Fruit fly (Drosophila melanogaster) whole organism, prepupa: ENCODE measurements around the gene CG6770.

Experiments
- Blimp-1 ChIP-seq: fragments of 200-800 bp; sonication (Bioruptor generic); optimal IDR thresholded peaks from 3 replicates; lab custom pipeline; 2017; ENCODE audit warnings: missing biosample characterization, missing genetic modification characterization, mild to moderate bottlenecking, moderate library complexity, missing genetic modification reagents
- CG10631 ChIP-seq: fragments of 200-800 bp; sonication (Bioruptor generic); optimal IDR thresholded peaks from 2 replicates; lab custom pipeline; 2016; ENCODE audit warnings: missing biosample characterization, missing genetic modification characterization
- CG10669 ChIP-seq: fragments of 200-800 bp; sonication (Bioruptor generic); optimal IDR thresholded peaks from 3 replicates; lab custom pipeline; 2018; ENCODE audit warnings: missing biosample characterization, mild to moderate bottlenecking, missing genetic modification characterization, moderate library complexity
- CG11294 ChIP-seq: fragments of 200-800 bp; sonication (Bioruptor generic); IDR thresholded peaks from 2 replicates; pipeline ENCODE4 v1.3.6; 2022; ENCODE audit warnings: missing biosample characterization, missing genetic modification characterization
- CG11762 ChIP-seq: fragments of 200-800 bp; sonication (Bioruptor generic); optimal IDR thresholded peaks from 3 replicates; lab custom pipeline; 2016; ENCODE audit warnings: missing biosample characterization, missing genetic modification characterization; ENCODE audit not compliant: insufficient read depth
- CG11902 ChIP-seq: fragments of 200-800 bp; sonication (Bioruptor generic); optimal IDR thresholded peaks from 3 replicates; lab custom pipeline; 2016; ENCODE audit warnings: missing biosample characterization, missing genetic modification characterization
- CG15336 ChIP-seq: fragments of 200-800 bp; sonication (Bioruptor generic); IDR thresholded peaks from 2 replicates; pipeline ENCODE4 v1.3.6; 2022; ENCODE audit warnings: missing biosample characterization, missing genetic modification characterization
- CG1621 ChIP-seq: fragments of 200-800 bp; sonication (Bioruptor generic); optimal IDR thresholded peaks from 3 replicates; lab custom pipeline; 2018; ENCODE audit warnings: missing biosample characterization, mild to moderate bottlenecking, missing genetic modification characterization
- CG16779 ChIP-seq: fragments of 200-800 bp; sonication (Bioruptor generic); optimal IDR thresholded peaks from 3 replicates; lab custom pipeline; 2017; ENCODE audit warnings: missing biosample characterization, mild to moderate bottlenecking, missing genetic modification characterization
- CG3032 ChIP-seq: fragments of 200-800 bp; optimal IDR thresholded peaks from 2 replicates; lab custom pipeline; 2019; ENCODE audit warnings: missing biosample characterization, mild to moderate bottlenecking, missing genetic modification characterization, moderate library complexity
- CG32006 ChIP-seq: fragments of 200-800 bp; sonication (Bioruptor generic); optimal IDR thresholded peaks from 3 replicates; lab custom pipeline; 2017; ENCODE audit warnings: missing biosample characterization, mild to moderate bottlenecking, missing genetic modification characterization
- CG34406 ChIP-seq: fragments of 200-800 bp; sonication (Bioruptor generic); optimal IDR thresholded peaks from 3 replicates; lab custom pipeline; 2016; ENCODE audit warnings: missing biosample characterization, missing genetic modification characterization
- CG3919 ChIP-seq: fragments of 200-800 bp; sonication (Bioruptor generic); optimal IDR thresholded peaks from 3 replicates; lab custom pipeline; 2016; ENCODE audit warnings: missing biosample characterization, missing genetic modification characterization
- CG4318 ChIP-seq: fragments of 200-800 bp; sonication (Bioruptor generic); optimal IDR thresholded peaks from 3 replicates; lab custom pipeline; 2017; ENCODE audit warnings: missing biosample characterization, mild to moderate bottlenecking, missing genetic modification characterization
- CG6163 ChIP-seq: fragments of 200-800 bp; sonication (Bioruptor generic); IDR thresholded peaks from 3 replicates; pipeline ENCODE4 v1.3.6; 2022; ENCODE audit warnings: missing biosample characterization, missing genetic modification characterization
- CG6276 ChIP-seq: fragments of 200-800 bp; sonication (Bioruptor generic); optimal IDR thresholded peaks from 2 replicates; lab custom pipeline; 2017; ENCODE audit warnings: missing biosample characterization, mild to moderate bottlenecking, missing genetic modification characterization
- CG6792 ChIP-seq: fragments of 200-800 bp; sonication (Bioruptor generic); optimal IDR thresholded peaks from 3 replicates; lab custom pipeline; 2016; ENCODE audit warnings: missing biosample characterization, missing genetic modification characterization
- CG6808 ChIP-seq: fragments of 200-800 bp; sonication (Bioruptor generic); optimal IDR thresholded peaks from 3 replicates; lab custom pipeline; 2017; ENCODE audit warnings: missing biosample characterization, missing genetic modification characterization, mild to moderate bottlenecking, moderate library complexity, missing genetic modification reagents
- CG8319 ChIP-seq: fragments of 200-800 bp; sonication (Bioruptor generic); optimal IDR thresholded peaks from 3 replicates; lab custom pipeline; 2016; ENCODE audit warnings: missing biosample characterization, missing genetic modification characterization
- CG8632 ChIP-seq: fragments of 200-800 bp; sonication (Bioruptor generic); optimal IDR thresholded peaks from 3 replicates; lab custom pipeline; 2016; ENCODE audit warnings: missing biosample characterization, missing genetic modification characterization
- CG9139 ChIP-seq: fragments of 200-800 bp; sonication (Bioruptor generic); optimal IDR thresholded peaks from 3 replicates; lab custom pipeline; 2017; ENCODE audit warnings: missing biosample characterization, mild to moderate bottlenecking, missing genetic modification characterization
- Eip75B ChIP-seq: fragments of 200-800 bp; sonication (Bioruptor generic); optimal IDR thresholded peaks from 3 replicates; lab custom pipeline; 2016; ENCODE audit warnings: missing biosample characterization, missing genetic modification characterization
- Eip78C ChIP-seq: fragments of 200-800 bp; sonication (Bioruptor generic); peaks from one replicate; lab custom pipeline; 2016; ENCODE audit warnings: missing biosample characterization, missing genetic modification characterization
- Ets21C ChIP-seq: fragments of 200-800 bp; sonication (Bioruptor generic); optimal IDR thresholded peaks from 3 replicates; lab custom pipeline; 2016; ENCODE audit warnings: missing biosample characterization, missing genetic modification characterization
- Ets96B ChIP-seq: fragments of 200-800 bp; optimal IDR thresholded peaks from 2 replicates; lab custom pipeline; 2019; ENCODE audit warnings: missing biosample characterization, mild to moderate bottlenecking, missing genetic modification characterization, moderate library complexity
- Hr38 ChIP-seq: sonication (Bioruptor generic); optimal IDR thresholded peaks from 2 replicates; lab custom pipeline; 2016; ENCODE audit warnings: missing biosample characterization, missing genetic modification characterization
- Hr39 ChIP-seq: fragments of 200-800 bp; sonication (Bioruptor generic); optimal IDR thresholded peaks from 2 replicates; lab custom pipeline; 2016; ENCODE audit warnings: missing biosample characterization, missing genetic modification characterization
- Lpt ChIP-seq: fragments of 200-800 bp; sonication (Bioruptor generic); optimal IDR thresholded peaks from 3 replicates; lab custom pipeline; 2016; ENCODE audit warnings: missing biosample characterization, missing genetic modification characterization
- Met ChIP-seq: fragments of 200-800 bp; sonication (Bioruptor generic); optimal IDR thresholded peaks from 3 replicates; lab custom pipeline; 2016; ENCODE audit warnings: missing biosample characterization, missing genetic modification characterization
- OdsH ChIP-seq: fragments of 200-800 bp; sonication (Bioruptor generic); optimal IDR thresholded peaks from 3 replicates; lab custom pipeline; 2016; ENCODE audit warnings: missing biosample characterization, missing genetic modification characterization
- Sox102F ChIP-seq: fragments of 200-800 bp; sonication (Bioruptor generic); optimal IDR thresholded peaks from 2 replicates; lab custom pipeline; 2016; ENCODE audit warnings: missing biosample characterization, mild to moderate bottlenecking, missing genetic modification characterization
- Sox15 ChIP-seq: fragments of 200-800 bp; sonication (Bioruptor generic); optimal IDR thresholded peaks from 3 replicates; lab custom pipeline; 2016; ENCODE audit warnings: missing biosample characterization, missing genetic modification characterization
- achi ChIP-seq: fragments of 200-800 bp; sonication (Bioruptor generic); optimal IDR thresholded peaks from 3 replicates; lab custom pipeline; 2016; ENCODE audit warnings: missing biosample characterization, missing genetic modification characterization
- acj6 ChIP-seq: fragments of 200-800 bp; sonication (Bioruptor generic); optimal IDR thresholded peaks from 3 replicates; lab custom pipeline; 2016; ENCODE audit warnings: missing biosample characterization, missing genetic modification characterization
- cyc ChIP-seq: fragments of 200-800 bp; sonication (Bioruptor generic); optimal IDR thresholded peaks from 3 replicates; lab custom pipeline; 2016; ENCODE audit warnings: missing biosample characterization, missing genetic modification characterization
- dac ChIP-seq: fragments of 200-800 bp; sonication (Bioruptor generic); optimal IDR thresholded peaks from 2 replicates; lab custom pipeline; 2017; ENCODE audit warnings: missing biosample characterization, mild to moderate bottlenecking, missing genetic modification characterization
- eg ChIP-seq: fragments of 200-800 bp; sonication (Bioruptor generic); IDR thresholded peaks from 3 replicates; pipeline ENCODE4 v1.3.6; 2022; ENCODE audit warnings: missing biosample characterization, missing genetic modification characterization
- esn ChIP-seq: fragments of 200-800 bp; sonication (Bioruptor generic); optimal IDR thresholded peaks from 2 replicates; lab custom pipeline; 2016; ENCODE audit warnings: missing biosample characterization, mild to moderate bottlenecking, missing genetic modification characterization, moderate library complexity
- fd59A ChIP-seq: fragments of 200-800 bp; sonication (Bioruptor generic); optimal IDR thresholded peaks from 2 replicates; lab custom pipeline; 2017; ENCODE audit warnings: missing biosample characterization, mild to moderate bottlenecking, missing genetic modification characterization, missing genetic modification reagents
- fd85E ChIP-seq: fragments of 200-800 bp; sonication (Bioruptor generic); optimal IDR thresholded peaks from 3 replicates; lab custom pipeline; 2016; ENCODE audit warnings: missing biosample characterization, missing genetic modification characterization
- net ChIP-seq: fragments of 200-800 bp; sonication (Bioruptor generic); optimal IDR thresholded peaks from 3 replicates; lab custom pipeline; 2016; ENCODE audit warnings: missing biosample characterization, missing genetic modification characterization
- pdm3 ChIP-seq: fragments of 200-800 bp; sonication (Bioruptor generic); optimal IDR thresholded peaks from 3 replicates; lab custom pipeline; 2016; ENCODE audit warnings: missing biosample characterization, missing genetic modification characterization
- spab ChIP-seq: fragments of 200-800 bp; sonication (Bioruptor generic); optimal IDR thresholded peaks from 2 replicates; lab custom pipeline; 2017; ENCODE audit warnings: missing biosample characterization, mild to moderate bottlenecking, missing genetic modification characterization, missing genetic modification reagents
- ss ChIP-seq, 2 experiments: fragments of 200-800 bp; sonication (Bioruptor generic); optimal IDR thresholded peaks; 2 replicates in 1 of 2; 3 replicates in 1 of 2; lab custom pipeline; 2017 to 2018; ENCODE audit warnings: mild to moderate bottlenecking in 2 of 2, missing biosample characterization in 2 of 2, missing genetic modification characterization in 2 of 2, moderate library complexity in 1 of 2
- topi ChIP-seq: fragments of 200-800 bp; sonication (Bioruptor generic); optimal IDR thresholded peaks from 3 replicates; lab custom pipeline; 2016; ENCODE audit warnings: missing biosample characterization, missing genetic modification characterization
- vri ChIP-seq: fragments of 200-800 bp; sonication (Bioruptor generic); optimal IDR thresholded peaks from 3 replicates; lab custom pipeline; 2016; ENCODE audit warnings: missing biosample characterization, mild to moderate bottlenecking, missing genetic modification characterization

Gene CG6770

dm6 chr2L:12011682-12012655, 33.9 kb downstream of the CG6770 start (continued):
- TF ChIP-seq cyc (GFP tag; lab: Kevin White, UChicago) (peak; percentile 87), CG16779 (tag; lab: Kevin White, UChicago) (peak; percentile 53), achi (GFP tag; lab: Kevin White, UChicago) (peak; percentile 36), CG11902 (peak; percentile 31), CG15336 (GFP tag; lab: Robert Waterston, UW) (no peak), CG1621 (tag; lab: Kevin White, UChicago) (peak; percentile 82), CG3032 (tag; lab: Kevin White, UChicago) (peak; percentile 72), fd59A (peak; percentile 41), OdsH (peak; percentile 31), Eip75B (GFP tag; lab: Kevin White, UChicago) (peak; percentile 90), CG11294 (GFP tag; lab: Robert Waterston, UW) (no peak), CG11762 (peak; percentile 21), net (GFP tag; lab: Kevin White, UChicago) (peak; percentile 89), acj6 (peak; percentile 22), eg (GFP tag; lab: Robert Waterston, UW) (no peak), CG32006 (peak; percentile 5)

dm6 chr2L:12010877-12011666, 34.8 kb downstream of the CG6770 start:
- peak; percentile 91 for TF ChIP-seq CG34406 (GFP tag; lab: Kevin White, UChicago)
- TF ChIP-seq CG32006: peak; percentile 93
- TF ChIP-seq CG6808 (GFP tag; lab: Kevin White, UChicago): peak; percentile 96
- peak; percentile 88 to 94 for TF ChIP-seq ss (GFP tag; optimal IDR thresholded peaks at IDR 0.05; lab: Kevin White, UChicago)
- peak; percentile 92 for TF ChIP-seq CG8632
- TF ChIP-seq Hr39 (GFP tag; lab: Kevin White, UChicago): peak; percentile 80
- TF ChIP-seq Hr38: peak; percentile 48
- no peak for TF ChIP-seq vri (GFP tag; lab: Kevin White, UChicago)
- peak; percentile 93 for TF ChIP-seq CG10669 (GFP tag; lab: Kevin White, UChicago)
- peak; percentile 86 for TF ChIP-seq Sox102F
- TF ChIP-seq CG6163 (GFP tag; lab: Robert Waterston, UW): no peak
- peak; percentile 79 for TF ChIP-seq Blimp-1 (GFP tag; lab: Kevin White, UChicago)
- TF ChIP-seq cyc (GFP tag; lab: Kevin White, UChicago): peak; percentile 84
- TF ChIP-seq CG9139 (GFP tag; lab: Kevin White, UChicago): peak; percentile 79
- TF ChIP-seq CG3919 (GFP tag; lab: Kevin White, UChicago): peak; percentile 90
- TF ChIP-seq Ets96B: peak; percentile 93
- TF ChIP-seq Eip78C (GFP tag; lab: Kevin White, UChicago): peak; percentile 97
- TF ChIP-seq esn (GFP tag; lab: Kevin White, UChicago): peak; percentile 93
- peak; percentile 74 for TF ChIP-seq Lpt (GFP tag; lab: Kevin White, UChicago)
- no peak for TF ChIP-seq CG15336 (GFP tag; lab: Robert Waterston, UW)
- TF ChIP-seq CG10631 (GFP tag; lab: Kevin White, UChicago): peak; percentile 91
- TF ChIP-seq pdm3 (GFP tag; lab: Kevin White, UChicago): peak; percentile 89
- TF ChIP-seq Ets21C (GFP tag; lab: Kevin White, UChicago): peak; percentile 71
- TF ChIP-seq CG3032 (tag; lab: Kevin White, UChicago): peak; percentile 95
- peak; percentile 86 for TF ChIP-seq Sox15 (GFP tag; lab: Kevin White, UChicago)
- TF ChIP-seq dac (GFP tag; lab: Kevin White, UChicago): peak; percentile 78
- TF ChIP-seq topi (GFP tag; lab: Kevin White, UChicago): peak; percentile 92
- peak; percentile 91 for TF ChIP-seq OdsH
- peak; percentile 95 for TF ChIP-seq CG6276
- TF ChIP-seq CG4318 (GFP tag; lab: Kevin White, UChicago): peak; percentile 87
- peak; percentile 88 for TF ChIP-seq CG8319 (GFP tag; lab: Kevin White, UChicago)
- peak; percentile 90 for TF ChIP-seq spab (GFP tag; lab: Kevin White, UChicago)
- TF ChIP-seq CG11902: peak; percentile 87
- TF ChIP-seq fd85E (GFP tag; lab: Kevin White, UChicago): peak; percentile 42
- TF ChIP-seq Met (GFP tag; lab: Kevin White, UChicago): peak; percentile 91
- TF ChIP-seq CG6792 (GFP tag; lab: Kevin White, UChicago): peak; percentile 87
